Worm (Caenorhabditis elegans) whole organism, young adult: ENCODE results near the gene T10H4.4.

Experiments
- F37B4.10 ChIP-seq: fragments of 200-800 bp; sonication (Bioruptor generic); IDR thresholded peaks from 2 replicates; pipeline ENCODE4 v1.3.6; 2022; ENCODE audit warnings: missing genetic modification characterization, missing compliant biosample characterization
- K11D2.4 ChIP-seq: fragments of 200-800 bp; sonication (Bioruptor generic); IDR thresholded peaks from 2 replicates; pipeline ENCODE4 v1.3.6; 2022; ENCODE audit warnings: missing genetic modification reagents, missing genetic modification characterization, missing compliant biosample characterization
- snpc-3.4 ChIP-seq: sonication (generic microtip); optimal IDR thresholded peaks from 2 replicates; lab custom pipeline; 2017; ENCODE audit warnings: missing genetic modification characterization, mild to moderate bottlenecking, missing compliant biosample characterization, antibody characterized with exemption, moderate library complexity, missing genotype, missing genetic modification reagents
- snpc-4 ChIP-seq, 5 experiments: fragments of 150-350 bp in 1 of 5; sonication (generic microtip) in 4 of 5; optimal IDR thresholded peaks; 2 replicates each; lab custom pipeline; 2014 to 2018; ENCODE audit warnings: missing genetic modification characterization in 5 of 5, missing biosample characterization in 3 of 5, antibody characterized with exemption in 2 of 5, mild to moderate bottlenecking in 2 of 5, missing compliant biosample characterization in 2 of 5, missing genotype in 2 of 5, moderate library complexity in 2 of 5, missing genetic modification reagents in 1 of 5
- unc-130 ChIP-seq: sonication (generic microtip); optimal IDR thresholded peaks from 2 replicates; lab custom pipeline; 2016; ENCODE audit warnings: missing genetic modification reagents, missing genetic modification characterization, missing compliant biosample characterization

- TF ChIP-seq snpc-3.4 (tag; lab: Kevin White, UChicago) = no peak
- TF ChIP-seq K11D2.4 = no peak
- TF ChIP-seq F37B4.10 = no peak
- TF ChIP-seq unc-130 (GFP tag; lab: Kevin White, UChicago) = no peak
- no peak for TF ChIP-seq snpc-4 (GFP tag; optimal IDR thresholded peaks at IDR 0.05; lab: Kevin White, UChicago)
- no peak for TF ChIP-seq snpc-4 (tag; optimal IDR thresholded peaks at IDR 0.05; lab: Kevin White, UChicago)
These were observed 21.7 kb upstream of the T10H4.4 start, which contains the start of gene str-96 for ce11 chrV:15293865-15294264.
